Fruit fly (Drosophila melanogaster): ENCODE measurements around the gene CG43055.

The CG43055 gene

dm6 chr2L:4372802-4373570 is 38.0 kb upstream of the CG43055 start:
- TF ChIP-seq ey (GFP tag; optimal IDR thresholded peaks at IDR 0.05): no peak
- no peak for TF ChIP-seq CG32264 (GFP tag; optimal IDR thresholded peaks at IDR 0.05)
- TF ChIP-seq psq (GFP tag; optimal IDR thresholded peaks at IDR 0.05): no peak
- no peak for TF ChIP-seq sv (GFP tag; optimal IDR thresholded peaks at IDR 0.05)
- TF ChIP-seq dsf (GFP tag; optimal IDR thresholded peaks at IDR 0.05; ENCODE audit: borderline replicate concordance): no peak

dm6 chr2L:4375035-4376009 is 35.6 kb upstream of the CG43055 start:
- TF ChIP-seq psq (GFP tag; optimal IDR thresholded peaks at IDR 0.05) (peak; percentile 18), Vsx2 (GFP tag; optimal IDR thresholded peaks at IDR 0.05; ENCODE audit: partially characterized antibody) (no peak)

DNA sequence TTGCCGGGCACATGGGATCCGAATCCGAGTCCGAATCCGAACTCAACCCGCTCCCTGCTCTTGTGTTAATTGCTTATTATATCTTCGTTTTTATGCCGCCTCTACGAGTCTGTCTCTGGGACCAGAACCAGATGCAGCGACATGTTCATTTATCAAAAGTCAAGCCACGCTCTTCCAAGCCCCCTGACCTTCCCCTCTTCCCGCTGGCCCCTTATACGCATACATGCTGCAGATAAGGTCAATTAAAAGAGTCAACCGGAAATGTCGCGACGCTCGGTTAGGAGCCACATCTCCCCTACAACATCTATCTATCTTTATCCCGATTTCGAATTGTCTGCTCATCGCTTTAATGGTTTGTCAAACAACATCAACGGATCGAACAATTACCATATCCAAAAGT is 33.2 kb upstream of the CG43055 start:
- TF ChIP-seq Vsx2 (GFP tag; optimal IDR thresholded peaks at IDR 0.05; ENCODE audit: partially characterized antibody): no peak
- TF ChIP-seq dl (GFP tag; optimal IDR thresholded peaks at IDR 0.05; ENCODE audit: insufficient read depth in 1 of 2, partially characterized antibody in 2 of 2): no peak
- no peak for TF ChIP-seq Sp1 (GFP tag; optimal IDR thresholded peaks at IDR 0.05)
- no peak for TF ChIP-seq fru (GFP tag; optimal IDR thresholded peaks at IDR 0.05)
- TF ChIP-seq Hr83 (GFP tag; optimal IDR thresholded peaks at IDR 0.05; ENCODE audit: poor library complexity, severe bottlenecking): no peak
- no peak for TF ChIP-seq foxo (GFP tag; optimal IDR thresholded peaks at IDR 0.05)
- TF ChIP-seq woc (GFP tag; optimal IDR thresholded peaks at IDR 0.05): no peak
- no peak for TF ChIP-seq Jra (GFP tag; optimal IDR thresholded peaks at IDR 0.05)
- TF ChIP-seq dsf (GFP tag; optimal IDR thresholded peaks at IDR 0.05; ENCODE audit: borderline replicate concordance): no peak
- TF ChIP-seq Rel (GFP tag; optimal IDR thresholded peaks at IDR 0.05): no peak
- TF ChIP-seq Rel (tag; optimal IDR thresholded peaks at IDR 0.05): no peak
- TF ChIP-seq Hnf4 (GFP tag; optimal IDR thresholded peaks at IDR 0.05): no peak
- no peak for TF ChIP-seq OdsH (GFP tag; optimal IDR thresholded peaks at IDR 0.05)
- no peak for TF ChIP-seq jim (GFP tag; optimal IDR thresholded peaks at IDR 0.05)
- no peak for TF ChIP-seq Myc (optimal IDR thresholded peaks at IDR 0.05)
- no peak for TF ChIP-seq brk (GFP tag; optimal IDR thresholded peaks at IDR 0.05)
- TF ChIP-seq pan (optimal IDR thresholded peaks at IDR 0.05): no peak
- TF ChIP-seq rgr (GFP tag; optimal IDR thresholded peaks at IDR 0.05): no peak
- TF ChIP-seq lola (GFP tag; optimal IDR thresholded peaks at IDR 0.05): no peak

dm6 chr2L:4378380-4378779 is 32.6 kb upstream of the CG43055 start:
- TF ChIP-seq pan (optimal IDR thresholded peaks at IDR 0.05) (no peak), brk (GFP tag; optimal IDR thresholded peaks at IDR 0.05) (no peak), CG9705 (GFP tag; optimal IDR thresholded peaks at IDR 0.05) (no peak), lola (GFP tag; optimal IDR thresholded peaks at IDR 0.05) (no peak), sv (GFP tag; optimal IDR thresholded peaks at IDR 0.05) (no peak), br (GFP tag; optimal IDR thresholded peaks at IDR 0.05) (no peak), dsf (GFP tag; optimal IDR thresholded peaks at IDR 0.05; ENCODE audit: borderline replicate concordance) (no peak), jim (GFP tag; optimal IDR thresholded peaks at IDR 0.05) (no peak), Hnf4 (GFP tag; optimal IDR thresholded peaks at IDR 0.05) (no peak), rgr (GFP tag; optimal IDR thresholded peaks at IDR 0.05) (no peak), Dfd (GFP tag; optimal IDR thresholded peaks at IDR 0.05) (no peak), woc (GFP tag; optimal IDR thresholded peaks at IDR 0.05) (no peak), Hr78 (GFP tag; optimal IDR thresholded peaks at IDR 0.05) (no peak), psq (GFP tag; optimal IDR thresholded peaks at IDR 0.05) (no peak), Hr83 (GFP tag; optimal IDR thresholded peaks at IDR 0.05; ENCODE audit: poor library complexity, severe bottlenecking) (no peak)

DNA sequence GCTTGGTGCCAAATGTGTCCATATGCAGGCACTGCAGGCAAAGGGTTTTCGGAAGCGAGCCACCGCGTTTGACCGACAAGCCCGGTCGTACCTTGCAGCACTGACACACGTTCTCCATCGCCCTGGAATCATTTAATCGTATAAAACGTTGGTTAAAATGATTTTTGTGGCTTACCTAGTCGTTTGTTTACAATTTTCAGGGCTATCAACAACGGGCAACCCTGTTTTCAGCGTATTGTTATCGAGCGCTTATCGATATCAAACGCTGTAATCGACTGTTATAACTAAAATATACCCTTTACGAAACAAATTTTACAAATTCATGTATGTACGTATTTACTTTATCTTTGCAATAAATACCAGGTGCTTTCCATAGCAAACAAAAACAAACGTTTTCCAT is 28.4 kb upstream of the CG43055 start, which contains the start of gene CG17612:
TSS of gene CG17612 (minus strand) at position 214 of the 400 bp plus-strand sequence.
- no peak for TF ChIP-seq dl (GFP tag; optimal IDR thresholded peaks at IDR 0.05; ENCODE audit: insufficient read depth in 1 of 2, partially characterized antibody in 2 of 2)
- TF ChIP-seq psq (GFP tag; optimal IDR thresholded peaks at IDR 0.05): no peak
- no peak for TF ChIP-seq Dif (GFP tag; optimal IDR thresholded peaks at IDR 0.05; ENCODE audit: partially characterized antibody)
- TF ChIP-seq pan (optimal IDR thresholded peaks at IDR 0.05): no peak
- no peak for TF ChIP-seq CG32264 (GFP tag; optimal IDR thresholded peaks at IDR 0.05)
- TF ChIP-seq rgr (GFP tag; optimal IDR thresholded peaks at IDR 0.05): no peak
- no peak for TF ChIP-seq sage (GFP tag; optimal IDR thresholded peaks at IDR 0.05)
- TF ChIP-seq Sp1 (GFP tag; optimal IDR thresholded peaks at IDR 0.05): no peak
- TF ChIP-seq CG9705 (GFP tag; optimal IDR thresholded peaks at IDR 0.05): no peak
- no peak for TF ChIP-seq N (GFP tag; optimal IDR thresholded peaks at IDR 0.05)
- TF ChIP-seq fru (GFP tag; optimal IDR thresholded peaks at IDR 0.05): no peak
- TF ChIP-seq brk (GFP tag; optimal IDR thresholded peaks at IDR 0.05): no peak
- TF ChIP-seq dmrt93B (GFP tag; optimal IDR thresholded peaks at IDR 0.05): no peak
- no peak for TF ChIP-seq dsf (GFP tag; optimal IDR thresholded peaks at IDR 0.05; ENCODE audit: borderline replicate concordance)
- TF ChIP-seq Hr83 (GFP tag; optimal IDR thresholded peaks at IDR 0.05; ENCODE audit: poor library complexity, severe bottlenecking): no peak
- no peak for TF ChIP-seq sv (GFP tag; optimal IDR thresholded peaks at IDR 0.05)
- TF ChIP-seq br (GFP tag; optimal IDR thresholded peaks at IDR 0.05): no peak
- TF ChIP-seq Hnf4 (GFP tag; optimal IDR thresholded peaks at IDR 0.05): no peak
- no peak for TF ChIP-seq woc (GFP tag; optimal IDR thresholded peaks at IDR 0.05)
